Worm (Caenorhabditis elegans) whole organism, mixed stage, embryonic: ENCODE results near the gene flp-1.

Experiments
- lin-13 ChIP-seq: fragments of 150-350 bp; optimal IDR thresholded peaks from 2 replicates; lab custom pipeline; 2014; ENCODE audit warnings: missing biosample characterization, missing genetic modification characterization
- lin-32 ChIP-seq: fragments of 200-800 bp; sonication (Bioruptor generic); optimal IDR thresholded peaks from 2 replicates; lab custom pipeline; 2018; ENCODE audit warnings: mild to moderate bottlenecking, missing genetic modification characterization, missing compliant biosample characterization
- nhr-237 ChIP-seq: fragments of 150-350 bp; optimal IDR thresholded peaks from 2 replicates; lab custom pipeline; 2014; ENCODE audit warnings: missing biosample characterization, missing genetic modification characterization
- pha-4 ChIP-seq: fragments of 150-350 bp; optimal IDR thresholded peaks from 2 replicates; lab custom pipeline; 2018; ENCODE audit warnings: missing biosample characterization, missing genetic modification reagents, missing genetic modification characterization
- snpc-4 ChIP-seq: fragments of 150-350 bp; optimal IDR thresholded peaks from 2 replicates; lab custom pipeline; 2014; ENCODE audit warnings: missing biosample characterization, missing genetic modification characterization

DNA sequence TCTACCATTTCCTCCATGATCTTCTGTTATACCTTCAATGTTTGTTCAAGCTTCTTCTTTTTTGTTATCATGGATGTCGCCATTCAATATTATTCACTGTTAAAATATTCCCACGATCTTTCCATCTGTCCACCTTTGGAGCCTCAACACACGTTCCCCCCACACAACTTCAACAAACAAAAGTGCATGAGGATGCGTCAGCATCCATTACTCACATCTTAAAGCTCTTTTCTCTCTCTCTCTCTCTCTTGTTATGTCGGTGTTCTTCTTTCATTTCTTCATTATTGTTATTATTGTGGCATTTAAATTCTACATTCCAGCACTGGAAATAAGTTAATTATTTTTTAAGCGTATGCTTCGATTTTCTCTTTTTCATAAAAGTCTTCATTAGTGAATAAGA lies 30.4 kb upstream of the flp-1 start:
- TF ChIP-seq lin-32 (no peak), lin-13 (tag; lab: Kevin White, UChicago) (no peak), nhr-237 (tag; lab: Kevin White, UChicago) (no peak), pha-4 (tag; lab: Kevin White, UChicago) (no peak), snpc-4 (tag; lab: Kevin White, UChicago) (no peak)
